Worm (Caenorhabditis elegans): ENCODE results near the gene fbxb-49.
A peak's percentile ranks its signal among the peaks of the same experiment; 100 is the strongest.

The fbxb-49 gene

DNA sequence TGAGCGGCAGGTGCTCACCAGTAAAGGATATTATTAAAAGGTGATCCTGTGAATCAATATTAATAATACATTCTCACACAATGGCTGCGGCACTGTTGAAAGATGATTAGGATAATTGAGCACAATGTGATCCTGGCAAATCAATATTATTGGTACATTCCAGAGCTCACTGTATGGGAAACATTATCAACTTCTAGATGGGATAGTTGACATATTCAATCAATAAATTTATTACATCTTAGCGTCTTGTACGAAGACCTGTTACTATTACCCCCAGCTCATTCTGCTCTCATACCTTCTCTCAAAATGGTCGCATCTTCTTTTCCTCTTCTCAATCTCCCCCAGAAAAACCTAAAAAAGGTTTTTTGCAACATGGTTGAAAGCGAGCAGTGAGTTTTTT is at the start of gene fbxb-49:
TSS of gene fbxb-49 (plus strand) at position 301 of the 400 bp plus-strand sequence.
- TF ChIP-seq ceh-13 (GFP tag; optimal IDR thresholded peaks at IDR 0.05): no peak
- no peak for TF ChIP-seq hmbx-1 (tag; optimal IDR thresholded peaks at IDR 0.05)
- TF ChIP-seq tra-4 (tag; optimal IDR thresholded peaks at IDR 0.05): no peak
- no peak for TF ChIP-seq ama-1 (optimal IDR thresholded peaks at IDR 0.05)
- no peak for TF ChIP-seq sea-1 (GFP tag; conservative IDR thresholded peaks at IDR 0.05)
- no peak for TF ChIP-seq tbx-11 (GFP tag; IDR thresholded peaks at IDR 0.05)
- TF ChIP-seq ets-7 (tag; optimal IDR thresholded peaks at IDR 0.05): no peak
- no peak for TF ChIP-seq scrt-1 (GFP tag; IDR thresholded peaks at IDR 0.05)

DNA sequence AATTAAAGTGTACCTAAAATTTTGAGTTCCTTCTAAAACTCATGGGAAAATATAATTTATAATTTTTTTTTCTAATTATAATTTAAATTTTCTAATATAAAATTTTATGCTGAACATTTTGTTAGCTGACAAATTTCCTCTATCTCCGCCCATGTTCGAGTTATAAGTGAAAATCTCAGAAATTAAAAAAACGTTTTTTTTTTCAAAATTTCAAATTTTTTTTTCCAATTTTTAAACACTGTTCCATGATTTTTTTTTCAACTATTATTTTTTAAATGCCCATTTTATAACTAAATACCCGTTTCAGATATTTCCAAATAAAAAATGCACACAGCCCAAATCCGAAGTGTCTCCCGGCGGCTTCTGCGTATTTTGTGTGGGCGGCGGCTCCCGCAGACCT is 49.4 kb upstream of the fbxb-49 start, which contains the start of gene Y51H7BR.8:
TSS of gene Y51H7BR.8 (plus strand) at position 301 of the 400 bp plus-strand sequence.
- TF ChIP-seq hmbx-1 (tag; optimal IDR thresholded peaks at IDR 0.05) (no peak), pes-1 (GFP tag; IDR thresholded peaks at IDR 0.05) (no peak), B0310.2 (tag; optimal IDR thresholded peaks at IDR 0.05) (no peak), ceh-13 (GFP tag; optimal IDR thresholded peaks at IDR 0.05) (no peak), hmg-4 (GFP tag; optimal IDR thresholded peaks at IDR 0.05) (no peak), aly-1 (tag; optimal IDR thresholded peaks at IDR 0.05) (no peak), sea-1 (GFP tag; conservative IDR thresholded peaks at IDR 0.05) (no peak), hnd-1 (tag; optimal IDR thresholded peaks at IDR 0.05) (no peak), flt-1 (GFP tag; IDR thresholded peaks at IDR 0.05) (no peak), tbx-11 (GFP tag; IDR thresholded peaks at IDR 0.05) (no peak), ama-1 (optimal IDR thresholded peaks at IDR 0.05) (no peak), ets-7 (tag; optimal IDR thresholded peaks at IDR 0.05) (no peak), F13C5.2 (tag; optimal IDR thresholded peaks at IDR 0.05) (no peak), tra-4 (tag; optimal IDR thresholded peaks at IDR 0.05) (no peak), ceh-36 (tag; optimal IDR thresholded peaks at IDR 0.05) (no peak), scrt-1 (GFP tag; IDR thresholded peaks at IDR 0.05) (no peak), tbx-37 (GFP tag; conservative IDR thresholded peaks at IDR 0.05) (no peak)

DNA sequence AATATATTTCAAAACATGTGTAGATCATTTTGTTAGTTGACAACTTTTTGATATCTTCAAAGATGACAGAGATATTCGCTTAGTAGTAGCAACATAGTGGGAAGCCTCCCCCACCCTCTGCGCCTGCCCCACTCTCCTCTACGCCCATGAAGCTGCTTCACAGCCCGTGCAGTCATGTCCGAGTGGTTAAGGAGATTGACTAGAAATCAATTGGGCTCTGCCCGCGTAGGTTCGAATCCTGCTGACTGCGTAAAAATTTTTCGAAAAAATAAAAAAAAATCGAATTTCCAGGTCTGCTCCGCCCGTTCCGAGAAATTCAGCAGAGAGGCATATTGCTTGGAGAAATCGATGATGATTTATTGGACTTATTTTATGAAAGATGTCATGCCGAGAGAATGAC is 48.4 kb upstream of the fbxb-49 start:
- TF ChIP-seq scrt-1 (GFP tag; IDR thresholded peaks at IDR 0.05): 0 out of 2 replicates have a peak, but pooled peaks have one; percentile 24
- TF ChIP-seq tra-4 (tag; optimal IDR thresholded peaks at IDR 0.05): no peak
- no peak for TF ChIP-seq hmbx-1 (tag; optimal IDR thresholded peaks at IDR 0.05)
- no peak for TF ChIP-seq ama-1 (optimal IDR thresholded peaks at IDR 0.05)
- TF ChIP-seq ets-7 (tag; optimal IDR thresholded peaks at IDR 0.05): no peak
- TF ChIP-seq ceh-36 (tag; optimal IDR thresholded peaks at IDR 0.05): no peak
- TF ChIP-seq hmg-4 (GFP tag; optimal IDR thresholded peaks at IDR 0.05): no peak
- no peak for TF ChIP-seq sea-1 (GFP tag; conservative IDR thresholded peaks at IDR 0.05)
- TF ChIP-seq aly-1 (tag; optimal IDR thresholded peaks at IDR 0.05): no peak
- 0 out of 2 replicates have a peak, but pooled peaks have one; percentile 47 for TF ChIP-seq pes-1 (GFP tag; IDR thresholded peaks at IDR 0.05)
- TF ChIP-seq flt-1 (GFP tag; IDR thresholded peaks at IDR 0.05): 0 out of 2 replicates have a peak, but pooled peaks have one; percentile 21

DNA sequence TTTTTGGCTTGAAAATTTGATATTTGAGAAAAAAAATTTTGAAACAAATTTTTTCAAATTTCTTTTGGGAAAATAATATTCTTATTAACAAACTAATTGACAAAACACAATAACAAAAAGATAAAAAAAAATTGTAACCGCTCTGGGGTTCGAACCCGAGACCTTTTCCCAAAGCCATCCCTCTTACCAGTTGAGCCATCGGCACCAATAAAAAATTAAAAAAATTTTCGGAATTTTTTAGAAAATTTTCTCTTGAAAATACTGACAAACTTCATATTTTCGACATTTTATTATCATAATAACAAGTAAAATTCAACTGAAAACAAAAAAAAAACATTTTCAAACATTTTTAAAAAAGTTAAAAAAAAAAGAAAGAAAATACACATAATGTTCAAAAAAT is 46.4 kb upstream of the fbxb-49 start:
- no peak for TF ChIP-seq scrt-1 (GFP tag; IDR thresholded peaks at IDR 0.05)
- TF ChIP-seq pes-1 (GFP tag; IDR thresholded peaks at IDR 0.05): no peak
- no peak for TF ChIP-seq B0310.2 (tag; optimal IDR thresholded peaks at IDR 0.05)
- TF ChIP-seq aly-1 (tag; optimal IDR thresholded peaks at IDR 0.05): no peak
- no peak for TF ChIP-seq hnd-1 (tag; optimal IDR thresholded peaks at IDR 0.05)
- TF ChIP-seq ets-7 (tag; optimal IDR thresholded peaks at IDR 0.05): no peak
- no peak for TF ChIP-seq tbx-11 (GFP tag; IDR thresholded peaks at IDR 0.05)
- no peak for TF ChIP-seq tra-4 (tag; optimal IDR thresholded peaks at IDR 0.05)
- no peak for TF ChIP-seq ceh-13 (GFP tag; optimal IDR thresholded peaks at IDR 0.05)
- no peak for TF ChIP-seq ceh-36 (tag; optimal IDR thresholded peaks at IDR 0.05)

DNA sequence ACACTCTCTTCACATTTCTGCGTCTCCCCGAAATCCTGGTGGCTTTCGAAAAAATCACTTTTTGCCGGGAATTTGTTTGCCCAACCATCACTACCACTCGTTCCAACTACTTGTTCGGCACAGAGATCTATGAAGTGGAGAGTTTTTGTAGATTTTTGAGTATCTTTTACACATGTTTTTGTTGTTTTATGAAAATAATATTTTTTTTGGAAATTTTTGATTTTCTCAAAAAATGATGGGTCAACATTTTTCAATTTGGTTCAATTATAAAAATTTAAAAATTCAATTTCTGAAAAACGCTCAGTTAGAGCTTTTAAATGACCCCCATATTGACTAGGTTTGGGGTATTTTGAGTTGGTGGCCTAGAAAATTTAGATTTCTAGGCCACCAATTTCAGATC is 42.8 kb upstream of the fbxb-49 start, which contains the start of gene Y51H7BR.7:
TSS of gene Y51H7BR.7 (minus strand) at position 101 of the 400 bp plus-strand sequence.
- no peak for TF ChIP-seq ceh-36 (tag; optimal IDR thresholded peaks at IDR 0.05)

DNA sequence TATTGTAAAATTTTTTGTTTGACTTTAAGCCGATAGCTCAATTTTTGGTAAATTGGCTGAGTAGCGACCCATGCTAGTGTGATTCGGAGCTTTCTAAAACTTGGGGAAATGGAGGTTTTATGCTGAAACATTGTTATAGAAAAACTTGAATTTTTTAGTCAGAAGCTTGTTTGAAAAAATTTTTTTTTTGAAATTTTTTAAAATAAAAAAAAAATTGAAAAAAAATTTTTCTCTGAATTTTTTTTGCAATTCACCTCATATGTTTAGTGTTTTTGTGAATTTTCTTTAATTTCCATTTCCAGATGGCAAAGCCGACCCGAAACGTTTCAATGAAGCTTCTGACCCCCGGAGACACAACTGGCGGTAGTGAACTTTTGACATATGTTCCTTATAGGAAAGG is 39.3 kb upstream of the fbxb-49 start, which contains the start of gene Y51H7BR.4:
TSS of gene Y51H7BR.4 (plus strand) at position 301 of the 400 bp plus-strand sequence.
- no peak for TF ChIP-seq flt-1 (GFP tag; IDR thresholded peaks at IDR 0.05)
- TF ChIP-seq B0310.2 (tag; optimal IDR thresholded peaks at IDR 0.05): no peak
- TF ChIP-seq tra-4 (tag; optimal IDR thresholded peaks at IDR 0.05): no peak
- TF ChIP-seq ets-7 (tag; optimal IDR thresholded peaks at IDR 0.05): no peak
- TF ChIP-seq ama-1 (optimal IDR thresholded peaks at IDR 0.05): no peak

DNA sequence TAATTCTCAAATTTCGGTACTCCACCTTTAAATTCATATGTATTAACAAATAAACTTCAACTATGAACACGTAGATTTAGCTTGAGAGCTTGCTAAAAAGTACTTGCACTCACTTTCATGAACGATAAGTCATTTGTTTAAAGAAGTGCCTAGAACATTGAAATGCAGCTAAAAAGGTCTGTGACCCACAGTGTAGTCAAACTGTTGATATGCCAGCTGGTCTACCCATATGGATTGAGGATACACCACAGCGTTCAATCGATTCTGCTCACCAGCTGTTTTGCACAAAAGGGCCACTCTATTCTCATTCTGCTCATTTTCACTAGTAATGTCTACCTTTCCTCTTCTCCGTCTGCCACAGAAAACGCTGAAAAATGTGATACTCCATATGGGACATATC is 32.4 kb upstream of the fbxb-49 start, which contains the start of gene fbxb-43:
TSS of gene fbxb-43 (plus strand) at position 301 of the 400 bp plus-strand sequence.
- TF ChIP-seq F13C5.2 (tag; optimal IDR thresholded peaks at IDR 0.05) (no peak), flt-1 (GFP tag; IDR thresholded peaks at IDR 0.05) (no peak), ceh-36 (tag; optimal IDR thresholded peaks at IDR 0.05) (no peak), ama-1 (optimal IDR thresholded peaks at IDR 0.05) (no peak), pes-1 (GFP tag; IDR thresholded peaks at IDR 0.05) (no peak), aly-1 (tag; optimal IDR thresholded peaks at IDR 0.05) (no peak), hnd-1 (tag; optimal IDR thresholded peaks at IDR 0.05) (no peak), sea-1 (GFP tag; conservative IDR thresholded peaks at IDR 0.05) (no peak), tbx-11 (GFP tag; IDR thresholded peaks at IDR 0.05) (no peak), hmbx-1 (tag; optimal IDR thresholded peaks at IDR 0.05) (no peak), tbx-37 (GFP tag; conservative IDR thresholded peaks at IDR 0.05) (no peak), tra-4 (tag; optimal IDR thresholded peaks at IDR 0.05) (no peak), hmg-4 (GFP tag; optimal IDR thresholded peaks at IDR 0.05) (no peak), ets-7 (tag; optimal IDR thresholded peaks at IDR 0.05) (no peak), ceh-13 (GFP tag; optimal IDR thresholded peaks at IDR 0.05) (no peak), B0310.2 (tag; optimal IDR thresholded peaks at IDR 0.05) (no peak), scrt-1 (GFP tag; IDR thresholded peaks at IDR 0.05) (no peak)

DNA sequence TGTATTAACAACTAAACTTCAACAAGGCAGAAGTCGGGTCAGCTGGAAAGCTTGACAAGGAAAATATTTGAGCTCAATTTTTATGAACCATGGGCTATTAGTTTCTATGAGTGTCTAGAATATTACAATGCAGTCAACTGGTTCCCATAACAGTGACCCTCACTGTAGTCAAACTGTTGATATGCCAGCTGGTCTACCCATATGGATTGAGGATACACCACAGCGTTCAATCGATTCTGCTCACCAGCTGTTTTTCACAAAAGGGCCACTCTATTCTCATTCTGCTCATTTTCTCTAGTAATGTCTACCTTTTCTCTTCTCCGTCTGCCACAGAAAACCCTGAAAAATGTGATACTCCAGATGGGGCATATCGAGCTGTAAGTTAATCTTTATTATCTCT is 31.0 kb upstream of the fbxb-49 start, which contains the start of gene fbxb-42:
TSS of gene fbxb-42 (plus strand) at position 301 of the 400 bp plus-strand sequence.
- TF ChIP-seq aly-1 (tag; optimal IDR thresholded peaks at IDR 0.05) (no peak), flt-1 (GFP tag; IDR thresholded peaks at IDR 0.05) (no peak), ets-7 (tag; optimal IDR thresholded peaks at IDR 0.05) (no peak), F13C5.2 (tag; optimal IDR thresholded peaks at IDR 0.05) (no peak), tbx-11 (GFP tag; IDR thresholded peaks at IDR 0.05) (no peak)
